Fruit fly (Drosophila melanogaster) whole organism, embryonic: ENCODE data around the gene Pis.

Source experiments
- B-H2 ChIP-seq: fragments of 200-800 bp; sonication (Bioruptor generic); optimal IDR thresholded peaks from 2 replicates; lab custom pipeline; 2018; ENCODE audit warnings: missing biosample characterization, mild to moderate bottlenecking, missing genetic modification characterization
- CG10979 ChIP-seq: fragments of 200-800 bp; sonication (Bioruptor generic); optimal IDR thresholded peaks from 2 replicates; lab custom pipeline; 2018; ENCODE audit warnings: missing biosample characterization, mild to moderate bottlenecking, missing genetic modification characterization, moderate library complexity
- CG11247 ChIP-seq: fragments of 200-800 bp; sonication (Bioruptor generic); IDR thresholded peaks from 2 replicates; pipeline ENCODE4 v1.3.6; 2022; ENCODE audit warnings: missing biosample characterization, missing genetic modification characterization
- CG11398 ChIP-seq: fragments of 200-800 bp; sonication (Bioruptor generic); optimal IDR thresholded peaks from 2 replicates; lab custom pipeline; 2016; ENCODE audit warnings: missing biosample characterization, missing genetic modification characterization
- CG12104 ChIP-seq: fragments of 200-800 bp; sonication (Bioruptor generic); optimal IDR thresholded peaks from 3 replicates; lab custom pipeline; 2016; ENCODE audit warnings: missing biosample characterization, missing genetic modification characterization
- CG13123 ChIP-seq: fragments of 200-800 bp; sonication (Bioruptor generic); optimal IDR thresholded peaks from 2 replicates; lab custom pipeline; 2016; ENCODE audit warnings: missing biosample characterization, missing genetic modification characterization
- CG13775 ChIP-seq: fragments of 200-800 bp; sonication (Bioruptor generic); optimal IDR thresholded peaks from 3 replicates; lab custom pipeline; 2017; ENCODE audit warnings: missing biosample characterization, mild to moderate bottlenecking, missing genetic modification characterization
- CG1602 ChIP-seq: fragments of 200-800 bp; sonication (Bioruptor generic); optimal IDR thresholded peaks from 3 replicates; lab custom pipeline; 2016; ENCODE audit warnings: missing biosample characterization, missing genetic modification characterization
- CG17361 ChIP-seq: fragments of 200-800 bp; sonication (Bioruptor generic); IDR thresholded peaks from 3 replicates; pipeline ENCODE4 v1.3.6; 2022; ENCODE audit warnings: missing biosample characterization, missing genetic modification characterization
- CG2116 ChIP-seq: fragments of 200-800 bp; sonication (Bioruptor generic); optimal IDR thresholded peaks from 3 replicates; lab custom pipeline; 2018; ENCODE audit warnings: missing biosample characterization, mild to moderate bottlenecking, missing genetic modification characterization
- CG2129 ChIP-seq: fragments of 200-800 bp; sonication (Bioruptor generic); IDR thresholded peaks from 2 replicates; pipeline ENCODE4 v1.3.6; 2022; ENCODE audit warnings: missing biosample characterization, missing genetic modification characterization; ENCODE audit not compliant: partially characterized antibody
- CG3163 ChIP-seq: fragments of 200-800 bp; sonication (Bioruptor generic); optimal IDR thresholded peaks from 3 replicates; lab custom pipeline; 2016; ENCODE audit warnings: missing biosample characterization, missing genetic modification characterization
- CG3407 ChIP-seq: fragments of 200-800 bp; sonication (Bioruptor generic); optimal IDR thresholded peaks from 2 replicates; lab custom pipeline; 2018; ENCODE audit warnings: missing biosample characterization, mild to moderate bottlenecking, missing genetic modification characterization
- CG34224 ChIP-seq: fragments of 200-800 bp; sonication (Bioruptor generic); IDR thresholded peaks from 3 replicates; pipeline ENCODE4 v1.3.6; 2022; ENCODE audit warnings: missing biosample characterization, missing genetic modification characterization; ENCODE audit not compliant: partially characterized antibody
- CG34422 ChIP-seq: fragments of 200-800 bp; sonication (Bioruptor generic); IDR thresholded peaks from 3 replicates; pipeline ENCODE4 v1.3.6; 2022; ENCODE audit warnings: missing biosample characterization, missing genetic modification characterization
- CG3847 ChIP-seq: fragments of 200-800 bp; sonication (Bioruptor generic); IDR thresholded peaks from 2 replicates; pipeline ENCODE4 v1.3.6; 2022; ENCODE audit warnings: missing biosample characterization, missing genetic modification characterization
- CG6272 ChIP-seq: fragments of 200-800 bp; sonication (Bioruptor generic); IDR thresholded peaks from 2 replicates; pipeline ENCODE4 v1.3.6; 2022; ENCODE audit warnings: missing biosample characterization, missing genetic modification characterization
- CG8478 ChIP-seq: fragments of >200 bp; optimal IDR thresholded peaks from 2 replicates; lab custom pipeline; 2018
- CG9797 ChIP-seq: fragments of 200-800 bp; sonication (Bioruptor generic); optimal IDR thresholded peaks from 3 replicates; lab custom pipeline; 2018; ENCODE audit warnings: missing biosample characterization, mild to moderate bottlenecking, missing genetic modification characterization
- CG9876 ChIP-seq: fragments of 200-800 bp; sonication (Bioruptor generic); optimal IDR thresholded peaks from 2 replicates; lab custom pipeline; 2016; ENCODE audit warnings: missing biosample characterization, missing genetic modification characterization
- D19A ChIP-seq: fragments of 200-800 bp; optimal IDR thresholded peaks from 3 replicates; lab custom pipeline; 2019; ENCODE audit warnings: missing biosample characterization, mild to moderate bottlenecking, missing genetic modification characterization, moderate library complexity
- Doc2 ChIP-seq: fragments of 200-800 bp; sonication (Bioruptor generic); IDR thresholded peaks from 2 replicates; pipeline ENCODE4 v1.3.6; 2022; ENCODE audit warnings: missing biosample characterization, missing genetic modification characterization
- ERR ChIP-seq: fragments of 200-800 bp; sonication (Bioruptor generic); optimal IDR thresholded peaks from 2 replicates; lab custom pipeline; 2016; ENCODE audit warnings: missing biosample characterization, missing genetic modification characterization
- Fer3 ChIP-seq: fragments of 200-800 bp; sonication (Bioruptor generic); optimal IDR thresholded peaks from 2 replicates; lab custom pipeline; 2018; ENCODE audit warnings: missing biosample characterization, mild to moderate bottlenecking, missing genetic modification characterization, moderate library complexity
- HmgZ ChIP-seq: fragments of 200-800 bp; sonication (Bioruptor generic); optimal IDR thresholded peaks from 2 replicates; lab custom pipeline; 2018; ENCODE audit warnings: missing biosample characterization, mild to moderate bottlenecking, missing genetic modification characterization
- Hr39 ChIP-seq: fragments of >200 bp; optimal IDR thresholded peaks from 2 replicates; lab custom pipeline; 2017
- Nf-YB ChIP-seq: fragments of 200-800 bp; sonication (Bioruptor generic); optimal IDR thresholded peaks from 3 replicates; lab custom pipeline; 2019; ENCODE audit warnings: missing biosample characterization, mild to moderate bottlenecking, missing genetic modification characterization, moderate library complexity
- NfI ChIP-seq: fragments of 200-800 bp; sonication (Bioruptor generic); optimal IDR thresholded peaks from 3 replicates; lab custom pipeline; 2018; ENCODE audit warnings: missing biosample characterization, mild to moderate bottlenecking, missing genetic modification characterization, moderate library complexity
- Scr ChIP-seq: fragments of 200-800 bp; sonication (Bioruptor generic); IDR thresholded peaks from 2 replicates; pipeline ENCODE4 v1.3.6; 2022; ENCODE audit warnings: missing biosample characterization, missing genetic modification characterization; ENCODE audit not compliant: partially characterized antibody
- Side ChIP-seq: fragments of 200-800 bp; sonication (Bioruptor generic); optimal IDR thresholded peaks from 2 replicates; lab custom pipeline; 2016; ENCODE audit warnings: missing biosample characterization, missing genetic modification characterization
- Taf1 ChIP-seq: fragments of 200-800 bp; sonication (Bioruptor generic); IDR thresholded peaks from 2 replicates; pipeline ENCODE4 v1.3.6; 2022; ENCODE audit warnings: missing biosample characterization, missing genetic modification characterization
- ara ChIP-seq: fragments of 200-800 bp; sonication (Bioruptor generic); IDR thresholded peaks from 2 replicates; pipeline ENCODE4 v1.3.6; 2022; ENCODE audit warnings: missing biosample characterization, missing genetic modification characterization
- ash1 ChIP-seq: fragments of 200-800 bp; sonication (Bioruptor generic); optimal IDR thresholded peaks from 2 replicates; lab custom pipeline; 2018; ENCODE audit warnings: missing biosample characterization, mild to moderate bottlenecking, missing genetic modification characterization
- cad ChIP-seq: fragments of >200 bp; optimal IDR thresholded peaks from 2 replicates; lab custom pipeline; 2017; ENCODE audit warnings: missing biosample characterization, missing genetic modification characterization
- caup ChIP-seq: fragments of 200-800 bp; sonication (Bioruptor generic); optimal IDR thresholded peaks from 3 replicates; lab custom pipeline; 2017; ENCODE audit warnings: missing biosample characterization, mild to moderate bottlenecking, missing genetic modification characterization, moderate library complexity; ENCODE audit not compliant: severe bottlenecking
- dati ChIP-seq: fragments of 200-800 bp; sonication (Bioruptor generic); IDR thresholded peaks from 2 replicates; pipeline ENCODE4 v1.3.6; 2022; ENCODE audit warnings: missing biosample characterization, missing genetic modification characterization
- dpn ChIP-seq, 2 experiments: fragments of 200-800 bp; sonication (Bioruptor generic); optimal IDR thresholded peaks; 3 replicates each; lab custom pipeline; 2016; ENCODE audit warnings: missing biosample characterization in 2 of 2, missing genetic modification characterization in 2 of 2
- esg ChIP-seq: fragments of 200-800 bp; sonication (Bioruptor generic); conservative IDR thresholded peaks from 2 replicates; pipeline ENCODE4 v1.3.6; 2022; ENCODE audit warnings: missing biosample characterization, missing genetic modification characterization
- fd96Cb ChIP-seq: fragments of 200-800 bp; sonication (Bioruptor generic); optimal IDR thresholded peaks from 2 replicates; lab custom pipeline; 2018; ENCODE audit warnings: missing biosample characterization, mild to moderate bottlenecking, missing genetic modification characterization, moderate library complexity
- grau ChIP-seq: fragments of 200-800 bp; optimal IDR thresholded peaks from 3 replicates; lab custom pipeline; 2019; ENCODE audit warnings: missing biosample characterization, mild to moderate bottlenecking, missing genetic modification characterization, moderate library complexity
- gro ChIP-seq: fragments of 200-800 bp; sonication (Bioruptor generic); optimal IDR thresholded peaks from 2 replicates; lab custom pipeline; 2016; ENCODE audit warnings: missing biosample characterization, missing genetic modification characterization
- her ChIP-seq: fragments of 200-800 bp; sonication (Bioruptor generic); optimal IDR thresholded peaks from 2 replicates; lab custom pipeline; 2016; ENCODE audit warnings: missing biosample characterization, missing genetic modification characterization
- hth ChIP-seq: fragments of >200 bp; optimal IDR thresholded peaks from 2 replicates; lab custom pipeline; 2017; ENCODE audit warnings: inconsistent platforms
- klu ChIP-seq: fragments of 200-800 bp; sonication (Bioruptor generic); IDR thresholded peaks from 2 replicates; pipeline ENCODE4 v1.3.6; 2022; ENCODE audit warnings: missing biosample characterization, missing genetic modification characterization
- lov ChIP-seq, 2 experiments: fragments of 200-800 bp in 1 of 2; fragments of >200 bp in 1 of 2; sonication (Bioruptor generic) in 1 of 2; IDR thresholded peaks in 1 of 2; optimal IDR thresholded peaks in 1 of 2; 2 replicates in 1 of 2; 3 replicates in 1 of 2; pipeline versions ENCODE4 v1.3.6 to Lab custom; 2017 to 2022; ENCODE audit warnings: missing biosample characterization in 1 of 2, missing genetic modification characterization in 1 of 2
- org-1 ChIP-seq: fragments of 200-800 bp; sonication (Bioruptor generic); optimal IDR thresholded peaks from 2 replicates; lab custom pipeline; 2017; ENCODE audit warnings: missing biosample characterization, missing genetic modification characterization
- pum ChIP-seq: fragments of 200-800 bp; sonication (Bioruptor generic); optimal IDR thresholded peaks from 2 replicates; lab custom pipeline; 2016; ENCODE audit warnings: missing biosample characterization, missing genetic modification characterization
- row ChIP-seq: fragments of 200-800 bp; sonication (Bioruptor generic); IDR thresholded peaks from 3 replicates; pipeline ENCODE4 v1.3.6; 2022; ENCODE audit warnings: missing biosample characterization, missing genetic modification characterization
- schlank ChIP-seq: fragments of 200-800 bp; sonication (Bioruptor generic); optimal IDR thresholded peaks from 2 replicates; lab custom pipeline; 2018; ENCODE audit warnings: missing biosample characterization, mild to moderate bottlenecking, missing genetic modification characterization
- scrt ChIP-seq: fragments of 200-800 bp; sonication (Bioruptor generic); optimal IDR thresholded peaks from 2 replicates; lab custom pipeline; 2018; ENCODE audit warnings: missing biosample characterization, mild to moderate bottlenecking, missing genetic modification characterization, moderate library complexity
- yki ChIP-seq: fragments of >200 bp; optimal IDR thresholded peaks from 3 replicates; lab custom pipeline; 2018

The Pis gene

dm6 chrX:15697581-15698208, 5.9 kb downstream of the Pis start (continued):
- TF ChIP-seq esg (GFP tag; lab: Robert Waterston, UW) (peak; percentile 93), Hr39 (lab: Kevin White, UChicago) (no peak), CG8478 (no peak), gro (GFP tag; lab: Kevin White, UChicago) (peak; percentile 27), CG34422 (GFP tag; lab: Robert Waterston, UW) (peak; percentile 96), Fer3 (peak; percentile 95), CG3407 (peak; percentile 85), cad (no peak), Doc2 (peak; percentile 71), Scr (GFP tag; lab: Robert Waterston, UW) (peak; percentile 56), CG6272 (GFP tag; lab: Robert Waterston, UW) (peak; percentile 89), CG9797 (GFP tag; lab: Kevin White, UChicago) (no peak), CG3163 (GFP tag; lab: Kevin White, UChicago) (no peak), ara (peak; percentile 90), pum (peak; percentile 40), CG13775 (GFP tag; lab: Kevin White, UChicago) (peak; percentile 90), CG12104 (GFP tag; lab: Kevin White, UChicago) (peak; percentile 88), ERR (GFP tag; lab: Kevin White, UChicago) (peak; percentile 21), CG17361 (GFP tag; lab: Robert Waterston, UW) (peak; percentile 83), schlank (tag; lab: Kevin White, UChicago) (peak; percentile 80), CG3847 (GFP tag; lab: Robert Waterston, UW) (peak; percentile 89), CG11247 (GFP tag; lab: Robert Waterston, UW) (peak; percentile 91), Side (GFP tag; lab: Kevin White, UChicago) (peak; percentile 51), Taf1 (GFP tag; lab: Robert Waterston, UW) (peak; percentile 92), scrt (GFP tag; lab: Kevin White, UChicago) (peak; percentile 91), Nf-YB (peak; percentile 56), dpn (GFP tag; optimal IDR thresholded peaks at IDR 0.05; lab: Kevin White, UChicago) (peak; percentile 68 to 91), CG34224 (no peak; the same call in 2 of the 3 replicates), ash1 (GFP tag; lab: Kevin White, UChicago) (peak; percentile 82), org-1 (GFP tag; lab: Kevin White, UChicago) (peak; percentile 84), lov (optimal IDR thresholded peaks at IDR 0.05; lab: Kevin White, UChicago) (no peak), lov (GFP tag; IDR thresholded peaks at IDR 0.05; lab: Robert Waterston, UW) (peak; percentile 92), CG10979 (tag; lab: Kevin White, UChicago) (peak; percentile 89), grau (tag; lab: Kevin White, UChicago) (peak; percentile 92), klu (peak; percentile 94), CG11398 (GFP tag; lab: Kevin White, UChicago) (no peak), hth (lab: Kevin White, UChicago) (no peak), HmgZ (peak; percentile 94), dati (GFP tag; lab: Robert Waterston, UW) (peak; percentile 71), CG1602 (GFP tag; lab: Kevin White, UChicago) (peak; percentile 87), CG9876 (GFP tag; lab: Kevin White, UChicago) (no peak), yki (lab: Kevin White, UChicago) (no peak), caup (GFP tag; lab: Kevin White, UChicago) (peak; percentile 94), B-H2 (GFP tag; lab: Kevin White, UChicago) (peak; percentile 92), her (GFP tag; lab: Kevin White, UChicago) (no peak), D19A (peak; percentile 82), NfI (GFP tag; lab: Kevin White, UChicago) (peak; percentile 90), CG2129 (no peak), fd96Cb (peak; percentile 91), CG13123 (peak; percentile 60), CG2116 (peak; percentile 93), row (GFP tag; lab: Robert Waterston, UW) (peak; percentile 97)
